Fruit fly (Drosophila melanogaster): Measurements from ENCODE around the gene Sfxn1-3.

Sfxn1-3 gene

dm6 chr3R:4333964-4334363 is 44.4 kb upstream of the Sfxn1-3 start, which contains the start of gene CG9776 (continued):
- TF ChIP-seq CG10267 (tag; optimal IDR thresholded peaks at IDR 0.05) (peak; percentile 75), knrl (GFP tag; IDR thresholded peaks at IDR 0.05; ENCODE audit: partially characterized antibody) (peak; percentile 98), CG1233 (GFP tag; optimal IDR thresholded peaks at IDR 0.05) (peak; percentile 37), CG32532 (GFP tag; IDR thresholded peaks at IDR 0.05) (peak; percentile 70), emc (GFP tag; optimal IDR thresholded peaks at IDR 0.05) (no peak), CG17612 (GFP tag; IDR thresholded peaks at IDR 0.05) (no peak), mld (GFP tag; IDR thresholded peaks at IDR 0.05; ENCODE audit: partially characterized antibody) (peak; percentile 98), CG33213 (GFP tag; optimal IDR thresholded peaks at IDR 0.05) (peak; percentile 86), gt (GFP tag; IDR thresholded peaks at IDR 0.05) (no peak), Atf3 (GFP tag; optimal IDR thresholded peaks at IDR 0.05) (peak; percentile 60), CG12104 (GFP tag; optimal IDR thresholded peaks at IDR 0.05) (peak; percentile 46), CG12071 (GFP tag; optimal IDR thresholded peaks at IDR 0.05) (no peak), CG11723 (GFP tag; optimal IDR thresholded peaks at IDR 0.05) (peak; percentile 71), fd102C (GFP tag; optimal IDR thresholded peaks at IDR 0.05) (no peak), CG16863 (GFP tag; optimal IDR thresholded peaks at IDR 0.05) (peak; percentile 65), gro (GFP tag; optimal IDR thresholded peaks at IDR 0.05) (peak; percentile 67), zen (tag; optimal IDR thresholded peaks at IDR 0.05) (peak; percentile 76), D19B (GFP tag; optimal IDR thresholded peaks at IDR 0.05) (peak; percentile 15), Doc2 (GFP tag; IDR thresholded peaks at IDR 0.05) (no peak), CG12942 (GFP tag; optimal IDR thresholded peaks at IDR 0.05) (peak; percentile 56), vfl (GFP tag; optimal IDR thresholded peaks at IDR 0.05) (peak; percentile 44), Dll (GFP tag; IDR thresholded peaks at IDR 0.05; ENCODE audit: partially characterized antibody) (peak; percentile 95), CHES-1-like (GFP tag; optimal IDR thresholded peaks at IDR 0.05) (peak; percentile 73), CG7786 (GFP tag; optimal IDR thresholded peaks at IDR 0.05) (peak; percentile 58), CG5953 (GFP tag; IDR thresholded peaks at IDR 0.05) (no peak), crol (GFP tag; IDR thresholded peaks at IDR 0.05) (no peak), CG10366 (GFP tag; IDR thresholded peaks at IDR 0.05) (peak; percentile 53), CG18011 (GFP tag; optimal IDR thresholded peaks at IDR 0.05) (peak; percentile 15), CG9727 (GFP tag; optimal IDR thresholded peaks at IDR 0.05) (no peak), fd64A (GFP tag; optimal IDR thresholded peaks at IDR 0.05) (no peak), B-H2 (GFP tag; optimal IDR thresholded peaks at IDR 0.05) (peak; percentile 54), GATAe (GFP tag; conservative IDR thresholded peaks at IDR 0.05) (no peak), nau (GFP tag; optimal IDR thresholded peaks at IDR 0.05) (no peak), Nf-YA (GFP tag; IDR thresholded peaks at IDR 0.05) (no peak), CG14014 (GFP tag; IDR thresholded peaks at IDR 0.05) (no peak), lbe (GFP tag; optimal IDR thresholded peaks at IDR 0.05) (peak; percentile 23)

DNA sequence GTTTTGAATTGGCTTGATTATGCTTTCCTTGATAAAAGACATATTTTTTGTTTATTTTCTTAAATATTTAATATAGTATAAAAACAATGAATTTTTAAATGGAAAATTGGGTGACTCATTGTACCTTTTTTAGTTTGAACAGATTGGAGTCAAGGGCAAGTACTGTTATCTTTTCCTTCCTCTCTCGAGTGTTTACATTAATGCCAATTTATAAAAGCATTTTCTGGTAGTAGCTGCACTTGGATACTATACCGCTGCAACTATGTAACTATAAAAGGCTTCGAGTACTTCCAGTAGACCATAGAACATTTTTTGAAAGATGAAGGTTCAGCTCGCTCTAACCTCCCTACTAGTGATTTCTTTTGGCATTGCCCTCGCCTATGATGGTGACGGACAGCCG is 43.6 kb upstream of the Sfxn1-3 start, which contains the start of gene CG14645:
Gene CG14645 (plus strand): TSS at position 301 of the 400 bp plus-strand sequence.
- TF ChIP-seq CG7556 (GFP tag; optimal IDR thresholded peaks at IDR 0.05) (no peak), CG11085 (GFP tag; IDR thresholded peaks at IDR 0.05) (no peak), Max (GFP tag; optimal IDR thresholded peaks at IDR 0.05) (no peak), ems (GFP tag; optimal IDR thresholded peaks at IDR 0.05) (no peak), Hmr (GFP tag; optimal IDR thresholded peaks at IDR 0.05) (no peak), D19A (tag; optimal IDR thresholded peaks at IDR 0.05) (no peak), CG2678 (tag; optimal IDR thresholded peaks at IDR 0.05) (no peak), trh (GFP tag; optimal IDR thresholded peaks at IDR 0.05) (no peak), HLH3B (GFP tag; IDR thresholded peaks at IDR 0.05) (no peak), chinmo (GFP tag; IDR thresholded peaks at IDR 0.05; ENCODE audit: partially characterized antibody) (no peak), Blimp-1 (GFP tag; optimal IDR thresholded peaks at IDR 0.05) (no peak), BEAF-32 (GFP tag; optimal IDR thresholded peaks at IDR 0.05) (no peak), sim (GFP tag; IDR thresholded peaks at IDR 0.05) (no peak), CG42726 (GFP tag; IDR thresholded peaks at IDR 0.05; ENCODE audit: partially characterized antibody) (no peak), CG17328 (GFP tag; IDR thresholded peaks at IDR 0.05) (no peak), fu2 (GFP tag; optimal IDR thresholded peaks at IDR 0.05) (no peak)
